Fruit fly (Drosophila melanogaster) S2 (cell line): ENCODE results near the gene p23.

Experiments
- CG8478 ChIP-seq: fragments of >200 bp; optimal IDR thresholded peaks from 2 replicates; lab custom pipeline; 2018
- CTCF ChIP-seq, 2 experiments: fragments of >200 bp; optimal IDR thresholded peaks; 2 replicates each; lab custom pipeline; 2018

dm6 chr3R:9694999-9695398 is 17.3 kb downstream of the p23 start:
- no peak for TF ChIP-seq CG8478
- peak; percentile 73 to 85 for TF ChIP-seq CTCF (optimal IDR thresholded peaks at IDR 0.05; lab: Kevin White, UChicago)
